Worm (Caenorhabditis elegans) whole organism, young adult: ENCODE data around the gene F35H10.2.

Source experiments
- B0019.2 ChIP-seq: fragments of 200-800 bp; sonication (Bioruptor generic); conservative IDR thresholded peaks from 2 replicates; pipeline ENCODE4 v1.3.6; 2022; ENCODE audit warnings: missing genetic modification reagents, missing genetic modification characterization, missing compliant biosample characterization
- C17E4.6 ChIP-seq: fragments of 200-800 bp; sonication (Bioruptor generic); IDR thresholded peaks from 2 replicates; pipeline ENCODE4 v1.3.6; 2022; ENCODE audit warnings: missing genetic modification reagents, missing genetic modification characterization, missing compliant biosample characterization
- F10E7.11 ChIP-seq: sonication (generic microtip); optimal IDR thresholded peaks from 2 replicates; lab custom pipeline; 2017; ENCODE audit warnings: mild to moderate bottlenecking, missing genetic modification characterization, moderate library complexity, missing compliant biosample characterization
- F37B4.10 ChIP-seq: fragments of 200-800 bp; sonication (Bioruptor generic); IDR thresholded peaks from 2 replicates; pipeline ENCODE4 v1.3.6; 2022; ENCODE audit warnings: missing genetic modification characterization, missing compliant biosample characterization
- F49E8.2 ChIP-seq: sonication (generic microtip); optimal IDR thresholded peaks from 3 replicates; lab custom pipeline; 2017; ENCODE audit warnings: missing genetic modification characterization, mild to moderate bottlenecking, missing compliant biosample characterization, antibody characterized with exemption, moderate library complexity; ENCODE audit not compliant: insufficient read depth
- F52B5.7 ChIP-seq: sonication (generic microtip); optimal IDR thresholded peaks from 2 replicates; lab custom pipeline; 2016; ENCODE audit warnings: mild to moderate bottlenecking, missing genetic modification characterization, missing compliant biosample characterization
- F55B11.4 ChIP-seq: sonication (generic microtip); optimal IDR thresholded peaks from 2 replicates; lab custom pipeline; 2016; ENCODE audit warnings: missing compliant biosample characterization, missing genetic modification characterization, borderline replicate concordance; ENCODE audit not compliant: insufficient read depth
- F57C9.4 ChIP-seq: sonication (generic microtip); optimal IDR thresholded peaks from 2 replicates; lab custom pipeline; 2017; ENCODE audit warnings: mild to moderate bottlenecking, missing genetic modification characterization, missing compliant biosample characterization
- K12H6.12 ChIP-seq: fragments of 200-800 bp; sonication (Bioruptor generic); optimal IDR thresholded peaks from 2 replicates; lab custom pipeline; 2018; ENCODE audit warnings: mild to moderate bottlenecking, missing genetic modification characterization, missing compliant biosample characterization
- Y53F4B.3 ChIP-seq: fragments of 200-800 bp; sonication (Bioruptor generic); IDR thresholded peaks from 2 replicates; pipeline ENCODE4 v1.3.6; 2022; ENCODE audit warnings: missing genetic modification reagents, missing genetic modification characterization, missing compliant biosample characterization
- Y56A3A.18 ChIP-seq: fragments of 200-800 bp; sonication (Bioruptor generic); IDR thresholded peaks from 2 replicates; pipeline ENCODE4 v1.3.6; 2022; ENCODE audit warnings: missing genetic modification reagents, missing genetic modification characterization, missing compliant biosample characterization
- Y79H2A.3 ChIP-seq: fragments of 200-800 bp; sonication (Bioruptor generic); conservative IDR thresholded peaks from 2 replicates; pipeline ENCODE4 v1.3.6; 2022; ENCODE audit warnings: missing genetic modification reagents, missing genetic modification characterization, missing compliant biosample characterization
- Y95B8A.8 ChIP-seq: fragments of 200-800 bp; sonication (Bioruptor generic); IDR thresholded peaks from 2 replicates; pipeline ENCODE4 v1.3.6; 2022; ENCODE audit warnings: missing genetic modification reagents, missing genetic modification characterization, missing compliant biosample characterization
- ZK185.1 ChIP-seq: sonication (generic microtip); optimal IDR thresholded peaks from 2 replicates; lab custom pipeline; 2016; ENCODE audit warnings: mild to moderate bottlenecking, missing genetic modification characterization, missing compliant biosample characterization; ENCODE audit not compliant: poor library complexity, severe bottlenecking
- atf-7 ChIP-seq: sonication (generic microtip); optimal IDR thresholded peaks from 2 replicates; lab custom pipeline; 2017; ENCODE audit warnings: mild to moderate bottlenecking, missing genetic modification characterization, missing compliant biosample characterization
- attf-3 ChIP-seq: fragments of 200-800 bp; sonication (Bioruptor generic); conservative IDR thresholded peaks from 2 replicates; pipeline ENCODE4 v1.3.6; 2022; ENCODE audit warnings: missing genetic modification reagents, missing genetic modification characterization, missing compliant biosample characterization
- bed-1 ChIP-seq: fragments of 200-800 bp; sonication (Bioruptor generic); IDR thresholded peaks from 2 replicates; pipeline ENCODE4 v1.3.6; 2022; ENCODE audit warnings: missing genetic modification reagents, missing genetic modification characterization, missing compliant biosample characterization
- ceh-27 ChIP-seq: fragments of 200-800 bp; sonication (Bioruptor generic); optimal IDR thresholded peaks from 2 replicates; lab custom pipeline; 2018; ENCODE audit warnings: mild to moderate bottlenecking, missing genetic modification characterization, moderate library complexity, missing compliant biosample characterization
- ceh-91 ChIP-seq: fragments of 200-800 bp; sonication (Bioruptor generic); IDR thresholded peaks from 2 replicates; pipeline ENCODE4 v1.3.6; 2022; ENCODE audit warnings: missing genetic modification reagents, missing genetic modification characterization, missing compliant biosample characterization
- dox-1 ChIP-seq: fragments of 200-800 bp; sonication (Bioruptor generic); IDR thresholded peaks from 2 replicates; pipeline ENCODE4 v1.3.6; 2022; ENCODE audit warnings: missing genetic modification reagents, missing genetic modification characterization, missing compliant biosample characterization
- egl-44 ChIP-seq: fragments of 200-800 bp; sonication (Bioruptor generic); IDR thresholded peaks from 2 replicates; pipeline ENCODE4 v1.3.6; 2022; ENCODE audit warnings: missing genetic modification reagents, missing genetic modification characterization, missing compliant biosample characterization
- ekl-4 ChIP-seq: fragments of 200-800 bp; sonication (Bioruptor generic); IDR thresholded peaks from 2 replicates; pipeline ENCODE4 v1.3.6; 2022; ENCODE audit warnings: missing genetic modification reagents, missing genetic modification characterization, missing compliant biosample characterization
- gei-17 ChIP-seq: fragments of 200-800 bp; sonication (Bioruptor generic); optimal IDR thresholded peaks from 2 replicates; lab custom pipeline; 2018; ENCODE audit warnings: mild to moderate bottlenecking, missing genetic modification characterization, missing compliant biosample characterization
- him-1 ChIP-seq: sonication (generic microtip); optimal IDR thresholded peaks from 2 replicates; lab custom pipeline; 2016; ENCODE audit warnings: missing genotype, missing genetic modification reagents, missing genetic modification characterization, missing compliant biosample characterization
- hsf-1 ChIP-seq: fragments of 200-800 bp; sonication (Bioruptor generic); IDR thresholded peaks from 2 replicates; pipeline ENCODE4 v1.3.6; 2022; ENCODE audit warnings: missing genetic modification reagents, missing genetic modification characterization, missing compliant biosample characterization
- lin-54 ChIP-seq: fragments of 200-800 bp; sonication (Bioruptor generic); optimal IDR thresholded peaks from 2 replicates; lab custom pipeline; 2018; ENCODE audit warnings: mild to moderate bottlenecking, missing genetic modification characterization, missing compliant biosample characterization
- lsy-27 ChIP-seq: sonication (generic microtip); optimal IDR thresholded peaks from 2 replicates; lab custom pipeline; 2017; ENCODE audit warnings: missing genetic modification characterization, mild to moderate bottlenecking, missing compliant biosample characterization, antibody characterized with exemption, missing genotype, borderline replicate concordance; ENCODE audit not compliant: insufficient read depth
- madf-6 ChIP-seq: fragments of 200-800 bp; sonication (Bioruptor generic); IDR thresholded peaks from 2 replicates; pipeline ENCODE4 v1.3.6; 2022; ENCODE audit warnings: missing genetic modification reagents, missing genetic modification characterization, missing compliant biosample characterization
- madf-8 ChIP-seq: fragments of 200-800 bp; sonication (Bioruptor generic); conservative IDR thresholded peaks from 2 replicates; pipeline ENCODE4 v1.3.6; 2022; ENCODE audit warnings: missing genetic modification reagents, missing genetic modification characterization, missing compliant biosample characterization
- mel-28 ChIP-seq: sonication (generic microtip); optimal IDR thresholded peaks from 2 replicates; lab custom pipeline; 2016; ENCODE audit warnings: borderline replicate concordance, mild to moderate bottlenecking, missing genetic modification characterization, missing compliant biosample characterization
- nfya-1 ChIP-seq: sonication (generic microtip); optimal IDR thresholded peaks from 2 replicates; lab custom pipeline; 2017; ENCODE audit warnings: antibody characterized with exemption, missing compliant biosample characterization, missing genetic modification characterization, borderline replicate concordance; ENCODE audit not compliant: insufficient read depth
- nhr-120 ChIP-seq: fragments of 200-800 bp; sonication (Bioruptor generic); IDR thresholded peaks from 2 replicates; pipeline ENCODE4 v1.3.6; 2022; ENCODE audit warnings: missing genetic modification characterization, missing compliant biosample characterization
- nhr-27 ChIP-seq: fragments of 200-800 bp; sonication (Bioruptor generic); optimal IDR thresholded peaks from 2 replicates; lab custom pipeline; 2018; ENCODE audit warnings: mild to moderate bottlenecking, missing genetic modification characterization, moderate library complexity, missing compliant biosample characterization
- nhr-80 ChIP-seq: sonication (generic microtip); optimal IDR thresholded peaks from 2 replicates; lab custom pipeline; 2016; ENCODE audit warnings: missing genetic modification characterization, missing compliant biosample characterization
- tlf-1 ChIP-seq: fragments of 200-800 bp; sonication (Bioruptor generic); optimal IDR thresholded peaks from 2 replicates; lab custom pipeline; 2018; ENCODE audit warnings: mild to moderate bottlenecking, missing genetic modification characterization, missing compliant biosample characterization
- ztf-18 ChIP-seq: sonication (generic microtip); optimal IDR thresholded peaks from 2 replicates; lab custom pipeline; 2016; ENCODE audit warnings: missing genotype, mild to moderate bottlenecking, missing genetic modification characterization, missing compliant biosample characterization
- ztf-26 ChIP-seq: sonication (generic microtip); optimal IDR thresholded peaks from 2 replicates; lab custom pipeline; 2017; ENCODE audit warnings: missing genetic modification characterization, missing compliant biosample characterization

Gene F35H10.2

ce11 chrIV:8360817-8361216, 31.8 kb downstream of the F35H10.2 start, which contains the start of gene sqv-1:
Gene sqv-1, plus strand, starts transcription at chrIV:8361117.
- TF ChIP-seq ztf-26 (tag; lab: Kevin White, UChicago) (no peak), B0019.2 (no peak), mel-28 (tag; lab: Kevin White, UChicago) (no peak), lsy-27 (tag; lab: Kevin White, UChicago) (no peak), ceh-27 (GFP tag; lab: Kevin White, UChicago) (no peak)

- TF ChIP-seq F10E7.11 (tag; lab: Kevin White, UChicago) (no peak), hsf-1 (GFP tag; lab: Robert Waterston, UW) (no peak), ekl-4 (GFP tag; lab: Robert Waterston, UW) (0 out of 2 replicates have a peak, but pooled peaks have one; percentile 41)
Observed at ce11 chrIV:8363163-8363562, 34.1 kb downstream of the F35H10.2 start, which contains the start of gene D2096.12. Gene D2096.12, plus strand, starts transcription at chrIV:8363463.

ce11 chrIV:8366295-8366694, 37.3 kb downstream of the F35H10.2 start, which contains the start of gene aagr-1:
Gene aagr-1, plus strand, starts transcription at chrIV:8366521.
- no peak for TF ChIP-seq ekl-4 (GFP tag; lab: Robert Waterston, UW)
- no peak for TF ChIP-seq ceh-91 (GFP tag; lab: Robert Waterston, UW)
- no peak for TF ChIP-seq ztf-26 (tag; lab: Kevin White, UChicago)
- TF ChIP-seq tlf-1 (GFP tag; lab: Kevin White, UChicago): no peak
- no peak for TF ChIP-seq bed-1 (GFP tag; lab: Robert Waterston, UW)
- TF ChIP-seq F49E8.2 (tag; lab: Kevin White, UChicago): no peak
- no peak for TF ChIP-seq F10E7.11 (tag; lab: Kevin White, UChicago)
- TF ChIP-seq F57C9.4 (tag; lab: Kevin White, UChicago): no peak
- TF ChIP-seq Y95B8A.8 (GFP tag; lab: Robert Waterston, UW): no peak
- TF ChIP-seq him-1 (tag; lab: Kevin White, UChicago): peak; percentile 15
- peak; percentile 66 for TF ChIP-seq nhr-80 (tag; lab: Kevin White, UChicago)
- no peak for TF ChIP-seq madf-8 (GFP tag; lab: Robert Waterston, UW)
- TF ChIP-seq nhr-27 (tag; lab: Kevin White, UChicago): no peak
- no peak for TF ChIP-seq Y53F4B.3 (GFP tag; lab: Robert Waterston, UW)

ce11 chrIV:8367887-8368286, 38.9 kb downstream of the F35H10.2 start:
- TF ChIP-seq Y79H2A.3 (GFP tag; lab: Robert Waterston, UW): no peak
- no peak for TF ChIP-seq dox-1 (GFP tag; lab: Robert Waterston, UW)
- TF ChIP-seq Y95B8A.8 (GFP tag; lab: Robert Waterston, UW): no peak
- no peak for TF ChIP-seq gei-17
- no peak for TF ChIP-seq egl-44
- TF ChIP-seq attf-3 (GFP tag; lab: Robert Waterston, UW): no peak
- TF ChIP-seq nfya-1 (tag; lab: Kevin White, UChicago): no peak
- no peak for TF ChIP-seq F55B11.4
- no peak for TF ChIP-seq lin-54 (GFP tag; lab: Kevin White, UChicago)
- no peak for TF ChIP-seq K12H6.12
- no peak for TF ChIP-seq ztf-18
- no peak for TF ChIP-seq ZK185.1 (tag; lab: Kevin White, UChicago)
- no peak for TF ChIP-seq atf-7
- TF ChIP-seq madf-6 (GFP tag; lab: Robert Waterston, UW): no peak
- TF ChIP-seq Y56A3A.18 (GFP tag; lab: Robert Waterston, UW): no peak
- TF ChIP-seq C17E4.6 (GFP tag; lab: Robert Waterston, UW): no peak
- TF ChIP-seq F52B5.7 (tag; lab: Kevin White, UChicago): no peak
- no peak for TF ChIP-seq B0019.2
- no peak for TF ChIP-seq nhr-120 (GFP tag; lab: Robert Waterston, UW)
- TF ChIP-seq F37B4.10 (GFP tag; lab: Robert Waterston, UW): no peak
